Fruit fly (Drosophila melanogaster) whole organism, adult: Measurements from ENCODE around the gene dl.

Experiments
- CG12768 ChIP-seq: fragments of 200-800 bp; sonication (Bioruptor generic); optimal IDR thresholded peaks from 2 replicates; lab custom pipeline; 2017; ENCODE audit warnings: missing biosample characterization, missing genetic modification characterization, mild to moderate bottlenecking, moderate library complexity, missing genetic modification reagents
- CG33017 ChIP-seq: fragments of 200-800 bp; sonication (Bioruptor generic); optimal IDR thresholded peaks from 2 replicates; lab custom pipeline; 2018; ENCODE audit warnings: missing biosample characterization, mild to moderate bottlenecking, missing genetic modification characterization, moderate library complexity
- CG7045 ChIP-seq: fragments of 200-800 bp; sonication (Bioruptor generic); optimal IDR thresholded peaks from 2 replicates; lab custom pipeline; 2017; ENCODE audit warnings: missing biosample characterization, mild to moderate bottlenecking, missing genetic modification characterization
- CG7101 ChIP-seq: fragments of 200-800 bp; sonication (Bioruptor generic); optimal IDR thresholded peaks from 2 replicates; lab custom pipeline; 2018; ENCODE audit warnings: missing biosample characterization, mild to moderate bottlenecking, missing genetic modification characterization, moderate library complexity
- Clk ChIP-seq: fragments of 200-800 bp; sonication (Bioruptor generic); optimal IDR thresholded peaks from 2 replicates; lab custom pipeline; 2017; ENCODE audit warnings: missing biosample characterization, missing genetic modification characterization
- Crg-1 ChIP-seq: fragments of 200-800 bp; sonication (Bioruptor generic); optimal IDR thresholded peaks from 2 replicates; lab custom pipeline; 2016; ENCODE audit warnings: missing biosample characterization, missing genetic modification characterization
- Hr96 ChIP-seq: fragments of 200-800 bp; sonication (Bioruptor generic); optimal IDR thresholded peaks from 2 replicates; lab custom pipeline; 2016; ENCODE audit warnings: missing biosample characterization, missing genetic modification characterization
- Mnt ChIP-seq: fragments of 200-800 bp; sonication (Bioruptor generic); optimal IDR thresholded peaks from 2 replicates; lab custom pipeline; 2016; ENCODE audit warnings: missing biosample characterization, mild to moderate bottlenecking, missing genetic modification characterization
- cic ChIP-seq: fragments of 200-800 bp; sonication (Bioruptor generic); optimal IDR thresholded peaks from 2 replicates; lab custom pipeline; 2017; ENCODE audit warnings: missing biosample characterization, mild to moderate bottlenecking, missing genetic modification characterization, moderate library complexity
- cnc ChIP-seq, 2 experiments: fragments of >200 bp; optimal IDR thresholded peaks; 2 replicates each; lab custom pipeline; 2017
- kay ChIP-seq: fragments of 200-800 bp; sonication (Bioruptor generic); peaks from one replicate; lab custom pipeline; 2016; ENCODE audit warnings: missing biosample characterization, missing genetic modification characterization, borderline replicate concordance
- pad ChIP-seq: fragments of 200-800 bp; sonication (Bioruptor generic); optimal IDR thresholded peaks from 3 replicates; lab custom pipeline; 2017; ENCODE audit warnings: missing biosample characterization, missing genetic modification characterization, mild to moderate bottlenecking, moderate library complexity, missing genetic modification reagents
- tj ChIP-seq: fragments of 200-800 bp; sonication (Bioruptor generic); optimal IDR thresholded peaks from 3 replicates; lab custom pipeline; 2017; ENCODE audit warnings: missing biosample characterization, mild to moderate bottlenecking, missing genetic modification characterization, moderate library complexity

DNA sequence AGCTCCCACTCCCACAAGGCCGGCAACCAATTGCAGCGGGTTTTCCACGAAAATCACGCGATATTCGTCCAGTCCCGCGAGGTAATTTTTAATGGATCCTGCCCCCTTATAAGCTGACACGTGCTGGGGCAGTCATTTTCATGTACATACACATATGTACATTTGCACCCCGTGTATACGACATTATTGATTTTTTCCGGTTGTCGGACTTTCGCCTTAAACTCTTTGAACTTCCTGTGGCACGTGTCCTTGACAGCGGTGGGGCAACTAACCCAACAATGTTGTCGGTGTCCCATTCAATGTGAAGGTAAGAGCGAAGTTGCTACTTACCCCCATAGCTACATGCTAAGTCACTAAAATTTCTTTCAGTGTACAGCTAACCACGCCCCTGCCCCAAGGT lies 1.9 kb upstream of the dl start:
- TF ChIP-seq CG12768 (GFP tag; lab: Kevin White, UChicago) (no peak), Mnt (no peak), CG7101 (no peak), CG7045 (GFP tag; lab: Kevin White, UChicago) (no peak), CG33017 (tag; lab: Kevin White, UChicago) (no peak), Crg-1 (GFP tag; lab: Kevin White, UChicago) (no peak), Clk (no peak), pad (GFP tag; lab: Kevin White, UChicago) (no peak), tj (GFP tag; lab: Kevin White, UChicago) (no peak), kay (GFP tag; lab: Kevin White, UChicago) (no peak), cnc (optimal IDR thresholded peaks at IDR 0.05; lab: Kevin White, UChicago) (no peak), Hr96 (no peak), cic (no peak)
